Worm (Caenorhabditis elegans): ENCODE results near the gene tag-335.

tag-335 gene

ce11 chrIV:12294770-12295169 lies 16.4 kb upstream of the tag-335 start:
- TF ChIP-seq lin-38 (GFP tag; IDR thresholded peaks at IDR 0.05) (peak; percentile 23; the same call in 1 of the 2 replicates), egl-43 (GFP tag; IDR thresholded peaks at IDR 0.05) (peak; percentile 46; the same call in 1 of the 2 replicates), set-16 (GFP tag; IDR thresholded peaks at IDR 0.05) (peak; percentile 89)

ce11 chrIV:12290744-12291143 lies 12.3 kb upstream of the tag-335 start, which contains the start of gene C42C1.8:
Gene C42C1.8, plus strand, starts transcription at chrIV:12291044.
- TF ChIP-seq nhr-10 (tag; optimal IDR thresholded peaks at IDR 0.05): no peak
- TF ChIP-seq Y105C5A.15 (GFP tag; IDR thresholded peaks at IDR 0.05): no peak
- TF ChIP-seq zfp-3 (GFP tag; conservative IDR thresholded peaks at IDR 0.05): no peak
- TF ChIP-seq unc-62 (GFP tag; optimal IDR thresholded peaks at IDR 0.05 in 1 of 2): no peak
- no peak for TF ChIP-seq unc-62 (tag; optimal IDR thresholded peaks at IDR 0.05)
- no peak for TF ChIP-seq hlh-11 (tag; optimal IDR thresholded peaks at IDR 0.05)
- no peak for TF ChIP-seq tra-1 (GFP tag; IDR thresholded peaks at IDR 0.05)
- no peak for TF ChIP-seq R02D3.7 (tag; optimal IDR thresholded peaks at IDR 0.05)
- no peak for TF ChIP-seq dpl-1 (GFP tag; optimal IDR thresholded peaks at IDR 0.05)
- TF ChIP-seq T26A8.4 (GFP tag; IDR thresholded peaks at IDR 0.05): no peak
- TF ChIP-seq nhr-76 (tag; optimal IDR thresholded peaks at IDR 0.05): no peak
- TF ChIP-seq ceh-32 (tag; optimal IDR thresholded peaks at IDR 0.05; ENCODE audit: poor library complexity): no peak
- TF ChIP-seq ztf-11 (tag; optimal IDR thresholded peaks at IDR 0.05): no peak
- TF ChIP-seq lin-13 (GFP tag; optimal IDR thresholded peaks at IDR 0.05): no peak
- no peak for TF ChIP-seq F26F4.8 (GFP tag; conservative IDR thresholded peaks at IDR 0.05)
- TF ChIP-seq vab-7 (GFP tag; IDR thresholded peaks at IDR 0.05): no peak
- no peak for TF ChIP-seq tag-97 (GFP tag; IDR thresholded peaks at IDR 0.05)
- no peak for TF ChIP-seq skn-1 (tag; optimal IDR thresholded peaks at IDR 0.05)

ce11 chrIV:12289149-12289548 lies 10.8 kb upstream of the tag-335 start, which contains the start of gene C42C1.9:
Gene C42C1.9, plus strand, starts transcription at chrIV:12289449.
- TF ChIP-seq lin-39 (tag; optimal IDR thresholded peaks at IDR 0.05): no peak
- TF ChIP-seq daf-8 (GFP tag; IDR thresholded peaks at IDR 0.05): no peak
- no peak for TF ChIP-seq hif-1 (tag; optimal IDR thresholded peaks at IDR 0.05)
- no peak for TF ChIP-seq snpc-1.2 (GFP tag; IDR thresholded peaks at IDR 0.05)
- TF ChIP-seq fos-1 (tag; optimal IDR thresholded peaks at IDR 0.05): no peak
- no peak for TF ChIP-seq nhr-111 (GFP tag; optimal IDR thresholded peaks at IDR 0.05)
- no peak for TF ChIP-seq hmg-1.1 (GFP tag; IDR thresholded peaks at IDR 0.05)
- no peak for TF ChIP-seq lin-1 (GFP tag; IDR thresholded peaks at IDR 0.05)
- TF ChIP-seq madf-9 (GFP tag; conservative IDR thresholded peaks at IDR 0.05): no peak
- TF ChIP-seq zip-11 (GFP tag; IDR thresholded peaks at IDR 0.05): no peak
- no peak for TF ChIP-seq gei-8 (GFP tag; optimal IDR thresholded peaks at IDR 0.05)
- TF ChIP-seq ceh-28 (tag; optimal IDR thresholded peaks at IDR 0.05): no peak
- no peak for TF ChIP-seq saeg-2 (GFP tag; IDR thresholded peaks at IDR 0.05)
- TF ChIP-seq zfp-3 (GFP tag; conservative IDR thresholded peaks at IDR 0.05): no peak
- TF ChIP-seq Y5F2A.4 (GFP tag; optimal IDR thresholded peaks at IDR 0.05): no peak
- TF ChIP-seq mxl-2 (GFP tag; conservative IDR thresholded peaks at IDR 0.05): no peak
- no peak for TF ChIP-seq Y48G9A.11 (GFP tag; IDR thresholded peaks at IDR 0.05)

ce11 chrIV:12287628-12288027 lies 9.2 kb upstream of the tag-335 start, which contains the start of gene erl-1:
Gene erl-1, plus strand, starts transcription at chrIV:12287928.
- TF ChIP-seq ces-1 (GFP tag; optimal IDR thresholded peaks at IDR 0.05) (no peak), nhr-41 (GFP tag; IDR thresholded peaks at IDR 0.05) (no peak), nhr-77 (tag; optimal IDR thresholded peaks at IDR 0.05) (no peak), tag-97 (GFP tag; IDR thresholded peaks at IDR 0.05) (no peak), dmd-8 (GFP tag; IDR thresholded peaks at IDR 0.05) (no peak), nhr-25 (tag; optimal IDR thresholded peaks at IDR 0.05; ENCODE audit: borderline replicate concordance, insufficient read depth) (no peak), ctbp-1 (GFP tag; IDR thresholded peaks at IDR 0.05) (no peak), F26F4.8 (GFP tag; conservative IDR thresholded peaks at IDR 0.05) (no peak), ZK337.2 (GFP tag; IDR thresholded peaks at IDR 0.05) (no peak), nhr-6 (tag; optimal IDR thresholded peaks at IDR 0.05) (no peak), lin-29 (GFP tag; IDR thresholded peaks at IDR 0.05) (no peak), ceh-32 (tag; optimal IDR thresholded peaks at IDR 0.05; ENCODE audit: poor library complexity) (no peak), gei-8 (GFP tag; optimal IDR thresholded peaks at IDR 0.05) (no peak), nhr-11 (tag; optimal IDR thresholded peaks at IDR 0.05) (no peak), nhr-76 (tag; optimal IDR thresholded peaks at IDR 0.05) (no peak), fkh-10 (GFP tag; optimal IDR thresholded peaks at IDR 0.05) (no peak), ama-1 (optimal IDR thresholded peaks at IDR 0.05) (no peak)

Measured in whole organism, L4 larva.